Fruit fly (Drosophila melanogaster) whole organism, adult: ENCODE results near the gene Fbw5.

Experiments
- CG11617 ChIP-seq: fragments of 200-800 bp; sonication (Bioruptor generic); optimal IDR thresholded peaks from 2 replicates; lab custom pipeline; 2017; ENCODE audit warnings: mild to moderate bottlenecking, missing biosample characterization, missing genetic modification reagents, missing genetic modification characterization
- CG12768 ChIP-seq: fragments of 200-800 bp; sonication (Bioruptor generic); optimal IDR thresholded peaks from 2 replicates; lab custom pipeline; 2017; ENCODE audit warnings: missing biosample characterization, missing genetic modification characterization, mild to moderate bottlenecking, moderate library complexity, missing genetic modification reagents
- CG14711 ChIP-seq: fragments of 200-800 bp; sonication (Bioruptor generic); optimal IDR thresholded peaks from 2 replicates; lab custom pipeline; 2018; ENCODE audit warnings: missing biosample characterization, mild to moderate bottlenecking, missing genetic modification characterization, moderate library complexity
- CG1620 ChIP-seq: fragments of 200-800 bp; sonication (Bioruptor generic); optimal IDR thresholded peaks from 2 replicates; lab custom pipeline; 2016; ENCODE audit warnings: missing biosample characterization, missing genetic modification characterization
- CG33017 ChIP-seq: fragments of 200-800 bp; sonication (Bioruptor generic); optimal IDR thresholded peaks from 2 replicates; lab custom pipeline; 2018; ENCODE audit warnings: missing biosample characterization, mild to moderate bottlenecking, missing genetic modification characterization, moderate library complexity
- CG5204 ChIP-seq: fragments of 200-800 bp; sonication (Bioruptor generic); optimal IDR thresholded peaks from 2 replicates; lab custom pipeline; 2016; ENCODE audit warnings: missing biosample characterization, missing genetic modification characterization
- CG7045 ChIP-seq: fragments of 200-800 bp; sonication (Bioruptor generic); optimal IDR thresholded peaks from 2 replicates; lab custom pipeline; 2017; ENCODE audit warnings: missing biosample characterization, mild to moderate bottlenecking, missing genetic modification characterization
- CG7101 ChIP-seq: fragments of 200-800 bp; sonication (Bioruptor generic); optimal IDR thresholded peaks from 2 replicates; lab custom pipeline; 2018; ENCODE audit warnings: missing biosample characterization, mild to moderate bottlenecking, missing genetic modification characterization, moderate library complexity
- Clk ChIP-seq: fragments of 200-800 bp; sonication (Bioruptor generic); optimal IDR thresholded peaks from 2 replicates; lab custom pipeline; 2017; ENCODE audit warnings: missing biosample characterization, missing genetic modification characterization
- Crg-1 ChIP-seq: fragments of 200-800 bp; sonication (Bioruptor generic); optimal IDR thresholded peaks from 2 replicates; lab custom pipeline; 2016; ENCODE audit warnings: missing biosample characterization, missing genetic modification characterization
- Hr96 ChIP-seq: fragments of 200-800 bp; sonication (Bioruptor generic); optimal IDR thresholded peaks from 2 replicates; lab custom pipeline; 2016; ENCODE audit warnings: missing biosample characterization, missing genetic modification characterization
- Mnt ChIP-seq: fragments of 200-800 bp; sonication (Bioruptor generic); optimal IDR thresholded peaks from 2 replicates; lab custom pipeline; 2016; ENCODE audit warnings: missing biosample characterization, mild to moderate bottlenecking, missing genetic modification characterization
- bab1 ChIP-seq: fragments of 200-800 bp; sonication (Bioruptor generic); optimal IDR thresholded peaks from 3 replicates; lab custom pipeline; 2019; ENCODE audit warnings: missing biosample characterization, mild to moderate bottlenecking, missing genetic modification characterization, moderate library complexity
- cic ChIP-seq: fragments of 200-800 bp; sonication (Bioruptor generic); optimal IDR thresholded peaks from 2 replicates; lab custom pipeline; 2017; ENCODE audit warnings: missing biosample characterization, mild to moderate bottlenecking, missing genetic modification characterization, moderate library complexity
- cnc ChIP-seq, 2 experiments: fragments of >200 bp; optimal IDR thresholded peaks; 2 replicates each; lab custom pipeline; 2017
- kay ChIP-seq: fragments of 200-800 bp; sonication (Bioruptor generic); peaks from one replicate; lab custom pipeline; 2016; ENCODE audit warnings: missing biosample characterization, missing genetic modification characterization, borderline replicate concordance
- ovo ChIP-seq: fragments of 200-800 bp; sonication (Bioruptor generic); optimal IDR thresholded peaks from 2 replicates; lab custom pipeline; 2016; ENCODE audit warnings: missing biosample characterization, missing genetic modification characterization
- pad ChIP-seq: fragments of 200-800 bp; sonication (Bioruptor generic); optimal IDR thresholded peaks from 3 replicates; lab custom pipeline; 2017; ENCODE audit warnings: missing biosample characterization, missing genetic modification characterization, mild to moderate bottlenecking, moderate library complexity, missing genetic modification reagents
- tj ChIP-seq: fragments of 200-800 bp; sonication (Bioruptor generic); optimal IDR thresholded peaks from 3 replicates; lab custom pipeline; 2017; ENCODE audit warnings: missing biosample characterization, mild to moderate bottlenecking, missing genetic modification characterization, moderate library complexity
- toe ChIP-seq: fragments of 200-800 bp; sonication (Bioruptor generic); optimal IDR thresholded peaks from 2 replicates; lab custom pipeline; 2016; ENCODE audit warnings: missing biosample characterization, missing genetic modification characterization

Gene Fbw5

DNA sequence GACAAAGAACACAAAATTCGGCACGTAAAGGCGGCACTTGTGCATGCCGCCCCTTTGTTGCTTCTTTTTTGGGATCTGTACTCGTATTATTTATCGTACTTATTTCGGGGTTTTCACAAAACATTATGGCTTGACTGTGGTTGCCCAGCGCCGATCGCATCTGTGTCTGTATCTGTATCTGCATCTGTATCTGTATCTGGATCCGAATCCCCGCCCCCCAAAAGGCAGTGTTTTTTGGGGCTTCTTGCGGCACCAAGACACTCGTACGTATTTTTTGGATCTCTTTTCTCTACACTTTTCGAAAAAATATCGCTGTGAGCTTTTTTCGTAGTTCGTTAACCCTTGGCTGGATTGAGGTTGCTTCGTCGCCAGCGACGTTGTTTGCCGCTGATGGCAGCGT, 21.9 kb upstream of the Fbw5 start:
- TF ChIP-seq bab1 (GFP tag; lab: Kevin White, UChicago) = no peak
- no peak for TF ChIP-seq CG14711 (tag; lab: Kevin White, UChicago)
- no peak for TF ChIP-seq Hr96 (GFP tag; lab: Kevin White, UChicago)
- TF ChIP-seq cnc (optimal IDR thresholded peaks at IDR 0.05; lab: Kevin White, UChicago) = no peak
- TF ChIP-seq kay (GFP tag; lab: Kevin White, UChicago) = no peak
- no peak for TF ChIP-seq cic (GFP tag; lab: Kevin White, UChicago)
- no peak for TF ChIP-seq Clk
- no peak for TF ChIP-seq CG1620 (GFP tag; lab: Kevin White, UChicago)
- no peak for TF ChIP-seq CG11617 (GFP tag; lab: Kevin White, UChicago)
- TF ChIP-seq Mnt (GFP tag; lab: Kevin White, UChicago) = no peak
- TF ChIP-seq Crg-1 (GFP tag; lab: Kevin White, UChicago) = no peak

DNA sequence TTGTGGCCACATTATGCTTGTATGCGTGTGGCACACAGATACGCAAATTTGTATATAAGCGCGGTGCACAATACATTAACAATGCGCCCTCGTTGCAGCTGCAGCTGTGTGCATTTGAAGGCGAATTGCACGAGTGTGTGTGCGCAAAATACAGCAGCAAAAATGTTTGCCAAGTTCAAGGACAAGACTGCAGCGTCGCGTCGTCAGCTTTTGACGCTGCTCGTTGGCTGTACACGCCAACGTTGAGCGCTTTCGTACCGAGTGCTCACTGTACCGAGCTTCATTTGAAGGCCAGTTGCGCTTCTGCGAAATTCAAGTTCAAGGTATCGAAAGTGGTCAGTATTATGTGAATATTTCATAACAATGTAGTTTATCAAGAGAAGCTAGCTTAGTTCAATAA, 21.0 kb upstream of the Fbw5 start:
- TF ChIP-seq CG14711 (tag; lab: Kevin White, UChicago) (peak; percentile 8), tj (GFP tag; lab: Kevin White, UChicago) (peak; percentile 29), CG11617 (GFP tag; lab: Kevin White, UChicago) (no peak), pad (GFP tag; lab: Kevin White, UChicago) (no peak), CG12768 (GFP tag; lab: Kevin White, UChicago) (peak; percentile 20)

DNA sequence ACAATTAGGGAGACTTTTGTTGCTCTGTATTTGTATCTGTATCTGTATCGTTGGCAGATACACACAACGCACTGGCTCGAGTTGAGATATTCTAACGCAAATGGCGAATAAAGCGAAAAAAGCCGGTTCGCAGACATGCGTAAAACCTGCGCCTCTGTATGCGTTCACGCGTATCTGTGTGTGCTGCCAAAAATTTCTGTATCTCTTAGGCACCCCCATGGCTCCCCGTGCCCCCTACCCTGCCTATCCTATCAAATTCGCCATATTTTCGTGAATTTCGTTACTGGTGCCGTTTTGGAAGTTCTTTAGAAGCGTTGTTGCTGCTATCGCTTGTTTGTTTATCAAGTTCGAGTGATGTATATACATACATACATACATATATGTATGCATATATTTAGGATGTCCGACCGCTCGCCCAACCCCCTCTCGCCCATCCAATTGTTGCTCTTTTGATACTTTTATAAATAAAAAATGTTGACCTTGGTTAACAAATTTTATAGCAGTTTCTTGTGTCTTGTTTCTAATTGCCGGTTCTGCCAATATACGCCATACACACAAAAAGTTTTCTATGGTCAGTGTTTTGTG, 20.1 kb upstream of the Fbw5 start:
- no peak for TF ChIP-seq Hr96 (GFP tag; lab: Kevin White, UChicago)
- no peak for TF ChIP-seq bab1 (GFP tag; lab: Kevin White, UChicago)
- TF ChIP-seq CG14711 (tag; lab: Kevin White, UChicago) = no peak
- TF ChIP-seq cic (GFP tag; lab: Kevin White, UChicago) = no peak
- no peak for TF ChIP-seq CG33017
- no peak for TF ChIP-seq CG5204 (GFP tag; lab: Kevin White, UChicago)
- no peak for TF ChIP-seq CG1620 (GFP tag; lab: Kevin White, UChicago)
- no peak for TF ChIP-seq Crg-1 (GFP tag; lab: Kevin White, UChicago)
- no peak for TF ChIP-seq cnc (optimal IDR thresholded peaks at IDR 0.05; lab: Kevin White, UChicago)
- no peak for TF ChIP-seq CG11617 (GFP tag; lab: Kevin White, UChicago)
- TF ChIP-seq CG12768 (GFP tag; lab: Kevin White, UChicago) = no peak
- no peak for TF ChIP-seq tj (GFP tag; lab: Kevin White, UChicago)
- TF ChIP-seq Mnt (GFP tag; lab: Kevin White, UChicago) = no peak
- no peak for TF ChIP-seq ovo (GFP tag; lab: Kevin White, UChicago)
- no peak for TF ChIP-seq toe (GFP tag; lab: Kevin White, UChicago)
- TF ChIP-seq CG7045 (GFP tag; lab: Kevin White, UChicago) = no peak
- TF ChIP-seq pad (GFP tag; lab: Kevin White, UChicago) = no peak
- no peak for TF ChIP-seq CG7101

DNA sequence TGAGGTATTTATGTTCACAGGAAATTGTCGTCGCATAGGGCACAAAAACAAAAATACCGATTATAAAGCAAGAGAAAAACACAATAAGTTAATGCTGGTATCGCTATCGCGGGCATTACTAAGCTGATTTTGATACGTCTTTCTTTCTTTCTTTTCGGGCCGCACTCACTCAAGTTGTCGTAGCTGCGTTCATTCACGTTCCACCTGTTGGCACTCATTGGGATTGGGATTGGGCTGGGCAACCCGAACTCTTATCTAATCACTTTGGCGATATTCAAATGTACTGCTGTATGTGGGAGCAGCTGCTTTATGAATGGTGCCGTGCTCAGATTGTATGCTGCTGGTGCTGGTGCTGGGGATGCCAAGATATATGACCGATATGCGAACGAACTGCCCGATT, 18.9 kb upstream of the Fbw5 start:
- TF ChIP-seq cnc (optimal IDR thresholded peaks at IDR 0.05; lab: Kevin White, UChicago) (peak in 1 of 2 experiments; percentile 55), CG11617 (GFP tag; lab: Kevin White, UChicago) (no peak), Clk (no peak), CG1620 (GFP tag; lab: Kevin White, UChicago) (no peak), CG7045 (GFP tag; lab: Kevin White, UChicago) (no peak), CG14711 (tag; lab: Kevin White, UChicago) (no peak), Crg-1 (GFP tag; lab: Kevin White, UChicago) (no peak), cic (GFP tag; lab: Kevin White, UChicago) (peak; percentile 9), bab1 (GFP tag; lab: Kevin White, UChicago) (no peak), CG12768 (GFP tag; lab: Kevin White, UChicago) (no peak)

DNA sequence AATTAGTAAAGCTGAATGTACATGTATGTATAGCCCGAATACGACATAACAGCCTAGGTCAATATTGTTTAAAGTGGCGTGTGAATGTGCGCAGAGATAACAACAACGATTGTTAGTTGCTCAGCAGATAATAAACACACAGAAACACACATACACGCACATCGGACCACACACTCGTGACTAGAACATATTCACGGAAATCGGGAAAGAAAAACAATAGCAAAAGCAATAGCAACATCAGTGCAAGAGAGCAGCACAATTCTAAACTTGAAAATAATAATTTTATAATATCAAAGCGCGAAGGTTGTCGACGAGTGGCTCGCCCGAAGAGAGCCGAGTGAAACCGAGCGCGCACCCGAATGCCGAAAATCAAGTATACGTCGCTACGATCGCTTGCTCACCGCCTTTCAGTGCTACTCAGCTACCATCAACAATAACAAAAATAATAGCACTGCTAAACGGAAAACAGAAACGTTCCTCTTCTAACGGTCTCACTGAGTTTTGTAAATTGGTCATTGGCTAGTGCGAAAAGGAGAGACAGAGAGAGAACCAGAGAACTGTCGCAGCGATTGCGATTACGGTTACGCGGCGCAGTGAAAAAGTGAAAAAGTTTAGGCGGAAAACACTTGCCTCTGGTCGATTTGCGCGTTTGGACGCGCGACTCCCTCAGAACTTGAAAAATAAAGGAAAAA, 17.3 kb upstream of the Fbw5 start:
- TF ChIP-seq CG1620 (GFP tag; lab: Kevin White, UChicago) (no peak), CG33017 (peak; percentile 74), CG5204 (GFP tag; lab: Kevin White, UChicago) (no peak), CG11617 (GFP tag; lab: Kevin White, UChicago) (peak; percentile 4), Mnt (GFP tag; lab: Kevin White, UChicago) (peak; percentile 69), CG7045 (GFP tag; lab: Kevin White, UChicago) (peak; percentile 8), toe (GFP tag; lab: Kevin White, UChicago) (no peak), tj (GFP tag; lab: Kevin White, UChicago) (peak; percentile 65), cic (GFP tag; lab: Kevin White, UChicago) (peak; percentile 96), Hr96 (GFP tag; lab: Kevin White, UChicago) (peak; percentile 44), cnc (optimal IDR thresholded peaks at IDR 0.05; lab: Kevin White, UChicago) (peak in 1 of 2 experiments; percentile 2), Clk (no peak), CG7101 (peak; percentile 18), kay (GFP tag; lab: Kevin White, UChicago) (peak; percentile 99), pad (GFP tag; lab: Kevin White, UChicago) (no peak), Crg-1 (GFP tag; lab: Kevin White, UChicago) (no peak), CG12768 (GFP tag; lab: Kevin White, UChicago) (peak; percentile 90), ovo (GFP tag; lab: Kevin White, UChicago) (peak; percentile 97), CG14711 (tag; lab: Kevin White, UChicago) (no peak), bab1 (GFP tag; lab: Kevin White, UChicago) (no peak)
